Worm (Caenorhabditis elegans) whole organism, young adult: ENCODE measurements around the gene clec-162.

ENCODE experiments used
- ekl-4 ChIP-seq: fragments of 200-800 bp; sonication (Bioruptor generic); IDR thresholded peaks from 2 replicates; pipeline ENCODE4 v1.3.6; 2022; ENCODE audit warnings: missing genetic modification reagents, missing genetic modification characterization, missing compliant biosample characterization
- pha-4 ChIP-seq: fragments of 150-350 bp; sonication (generic microtip); optimal IDR thresholded peaks from 2 replicates; lab custom pipeline; 2014; ENCODE audit warnings: missing biosample characterization, missing genetic modification reagents, missing genetic modification characterization
- sea-2 ChIP-seq: fragments of 200-800 bp; sonication (Bioruptor generic); IDR thresholded peaks from 2 replicates; pipeline ENCODE4 v1.3.6; 2022; ENCODE audit warnings: missing genetic modification characterization, missing compliant biosample characterization
- unc-62 ChIP-seq: fragments of 150-350 bp; optimal IDR thresholded peaks from 2 replicates; lab custom pipeline; 2014; ENCODE audit warnings: missing biosample characterization, missing genetic modification reagents, missing genetic modification characterization

DNA sequence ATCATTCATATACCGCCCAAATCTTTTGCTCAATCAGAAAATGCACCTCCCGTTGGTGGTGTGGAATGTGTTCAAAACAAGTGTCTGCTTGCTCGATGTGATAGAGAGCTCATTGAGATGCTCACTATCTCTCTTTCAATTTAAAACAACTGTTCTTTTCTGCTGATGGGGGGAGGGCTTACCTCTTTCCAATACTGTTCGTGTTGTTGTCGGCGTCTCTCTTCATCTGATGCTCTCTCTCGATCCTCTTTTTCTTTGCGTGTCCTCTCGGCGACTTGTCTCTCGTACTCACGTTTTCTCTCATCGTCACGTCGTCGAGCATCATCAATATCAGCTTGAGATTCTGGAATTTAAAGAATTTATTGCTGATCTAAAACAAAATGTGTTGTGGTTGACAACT lies 17.0 kb upstream of the clec-162 start:
- no peak for TF ChIP-seq unc-62 (GFP tag; lab: Kevin White, UChicago)
- TF ChIP-seq pha-4 (tag; lab: Kevin White, UChicago), result no peak
- no peak for TF ChIP-seq sea-2 (GFP tag; lab: Robert Waterston, UW)
- TF ChIP-seq ekl-4 (GFP tag; lab: Robert Waterston, UW), result no peak
